Worm (Caenorhabditis elegans) whole organism, young adult: ENCODE data around the gene clec-172.

Experiments used
- F10E7.11 ChIP-seq: sonication (generic microtip); optimal IDR thresholded peaks from 2 replicates; lab custom pipeline; 2017; ENCODE audit warnings: mild to moderate bottlenecking, missing genetic modification characterization, moderate library complexity, missing compliant biosample characterization
- F49E8.2 ChIP-seq: sonication (generic microtip); optimal IDR thresholded peaks from 3 replicates; lab custom pipeline; 2017; ENCODE audit warnings: missing genetic modification characterization, mild to moderate bottlenecking, missing compliant biosample characterization, antibody characterized with exemption, moderate library complexity; ENCODE audit not compliant: insufficient read depth
- F52B5.7 ChIP-seq: sonication (generic microtip); optimal IDR thresholded peaks from 2 replicates; lab custom pipeline; 2016; ENCODE audit warnings: mild to moderate bottlenecking, missing genetic modification characterization, missing compliant biosample characterization
- K11D2.4 ChIP-seq: fragments of 200-800 bp; sonication (Bioruptor generic); IDR thresholded peaks from 2 replicates; pipeline ENCODE4 v1.3.6; 2022; ENCODE audit warnings: missing genetic modification reagents, missing genetic modification characterization, missing compliant biosample characterization
- Y79H2A.3 ChIP-seq: fragments of 200-800 bp; sonication (Bioruptor generic); conservative IDR thresholded peaks from 2 replicates; pipeline ENCODE4 v1.3.6; 2022; ENCODE audit warnings: missing genetic modification reagents, missing genetic modification characterization, missing compliant biosample characterization
- aptf-2 ChIP-seq: fragments of 200-800 bp; sonication (Bioruptor generic); conservative IDR thresholded peaks from 2 replicates; pipeline ENCODE4 v1.3.6; 2022; ENCODE audit warnings: missing genetic modification reagents, missing genetic modification characterization, missing compliant biosample characterization
- dpff-1 ChIP-seq: sonication (generic microtip); optimal IDR thresholded peaks from 2 replicates; lab custom pipeline; 2017; ENCODE audit warnings: mild to moderate bottlenecking, missing genetic modification characterization, missing compliant biosample characterization
- efl-1 ChIP-seq: fragments of 150-350 bp; optimal IDR thresholded peaks from 2 replicates; lab custom pipeline; 2014; ENCODE audit warnings: missing biosample characterization, missing genetic modification reagents, missing genetic modification characterization
- lsy-27 ChIP-seq: sonication (generic microtip); optimal IDR thresholded peaks from 2 replicates; lab custom pipeline; 2017; ENCODE audit warnings: missing genetic modification characterization, mild to moderate bottlenecking, missing compliant biosample characterization, antibody characterized with exemption, missing genotype, borderline replicate concordance; ENCODE audit not compliant: insufficient read depth
- mel-28 ChIP-seq: sonication (generic microtip); optimal IDR thresholded peaks from 2 replicates; lab custom pipeline; 2016; ENCODE audit warnings: borderline replicate concordance, mild to moderate bottlenecking, missing genetic modification characterization, missing compliant biosample characterization
- sea-2 ChIP-seq: fragments of 200-800 bp; sonication (Bioruptor generic); IDR thresholded peaks from 2 replicates; pipeline ENCODE4 v1.3.6; 2022; ENCODE audit warnings: missing genetic modification characterization, missing compliant biosample characterization
- snpc-1.3 ChIP-seq: sonication (generic microtip); optimal IDR thresholded peaks from 2 replicates; lab custom pipeline; 2017; ENCODE audit warnings: missing genetic modification characterization, mild to moderate bottlenecking, missing compliant biosample characterization, antibody characterized with exemption, moderate library complexity, missing genotype, missing genetic modification reagents; ENCODE audit not compliant: insufficient read depth
- xnd-1 ChIP-seq: sonication (generic microtip); optimal IDR thresholded peaks from 2 replicates; lab custom pipeline; 2016; ENCODE audit warnings: missing genotype, missing genetic modification reagents, missing genetic modification characterization, missing compliant biosample characterization
- zim-3 ChIP-seq: sonication (generic microtip); optimal IDR thresholded peaks from 2 replicates; lab custom pipeline; 2017; ENCODE audit warnings: mild to moderate bottlenecking, missing genetic modification characterization, moderate library complexity, missing compliant biosample characterization

DNA sequence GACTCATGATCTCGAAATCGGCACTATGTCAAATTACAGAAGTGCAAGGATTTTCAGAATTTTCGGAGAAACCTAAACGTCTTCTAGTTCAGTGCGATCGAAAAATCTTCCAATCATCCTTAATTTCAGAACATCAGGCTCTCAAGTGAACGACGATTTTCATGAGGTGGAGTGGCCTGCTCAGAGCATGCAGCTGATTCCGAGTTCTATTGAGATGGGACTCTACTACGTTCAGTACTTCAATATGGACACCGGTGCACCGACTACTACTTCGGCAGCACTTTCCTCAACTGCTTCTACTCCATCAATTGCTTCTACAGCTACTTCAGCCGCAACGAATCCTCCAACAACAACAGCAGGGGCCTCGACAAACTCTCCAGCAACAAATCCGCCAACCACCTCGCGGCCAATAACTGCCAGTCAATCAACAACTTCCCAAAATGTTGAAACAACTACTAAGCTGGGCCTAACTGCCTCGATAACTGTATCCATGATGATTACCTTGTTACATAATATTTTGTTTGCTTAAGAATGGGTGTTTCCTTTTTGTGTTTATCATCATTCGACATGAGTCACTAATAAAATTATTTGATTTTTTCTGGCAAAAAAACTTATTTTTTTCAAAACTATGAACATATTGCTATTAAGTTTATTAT is 47.2 kb upstream of the clec-172 start, which contains the start of gene Y41D4B.15:
- TF ChIP-seq efl-1, result no peak
- TF ChIP-seq snpc-1.3 (tag; lab: Kevin White, UChicago), result no peak
- TF ChIP-seq lsy-27 (tag; lab: Kevin White, UChicago), result no peak
- no peak for TF ChIP-seq Y79H2A.3
- TF ChIP-seq F49E8.2 (tag; lab: Kevin White, UChicago), result no peak
- no peak for TF ChIP-seq xnd-1 (tag; lab: Kevin White, UChicago)
- TF ChIP-seq F52B5.7 (tag; lab: Kevin White, UChicago), result no peak
- TF ChIP-seq zim-3 (tag; lab: Kevin White, UChicago), result no peak
- no peak for TF ChIP-seq dpff-1
- TF ChIP-seq F10E7.11 (tag; lab: Kevin White, UChicago), result no peak
- TF ChIP-seq sea-2 (GFP tag; lab: Robert Waterston, UW), result no peak
- no peak for TF ChIP-seq aptf-2 (GFP tag; lab: Robert Waterston, UW)
- TF ChIP-seq mel-28 (tag; lab: Kevin White, UChicago), result no peak
- TF ChIP-seq K11D2.4, result no peak
